Fruit fly (Drosophila melanogaster) whole organism, embryonic: ENCODE measurements around the gene CG43402.

Experiments used
- BtbVII ChIP-seq: fragments of 200-800 bp; sonication (Bioruptor generic); optimal IDR thresholded peaks from 3 replicates; lab custom pipeline; 2017; ENCODE audit warnings: missing biosample characterization, mild to moderate bottlenecking, missing genetic modification characterization
- CG10462 ChIP-seq: fragments of 200-800 bp; sonication (Bioruptor generic); optimal IDR thresholded peaks from 2 replicates; lab custom pipeline; 2016; ENCODE audit warnings: missing biosample characterization, missing genetic modification characterization
- CG10543 ChIP-seq: fragments of 200-800 bp; sonication (Bioruptor generic); optimal IDR thresholded peaks from 3 replicates; lab custom pipeline; 2017; ENCODE audit warnings: missing biosample characterization, mild to moderate bottlenecking, missing genetic modification characterization, moderate library complexity
- CG12236 ChIP-seq: fragments of 200-800 bp; sonication (Bioruptor generic); optimal IDR thresholded peaks from 2 replicates; lab custom pipeline; 2016; ENCODE audit warnings: missing biosample characterization, missing genetic modification characterization
- CG12659 ChIP-seq: fragments of 200-800 bp; sonication (Bioruptor generic); optimal IDR thresholded peaks from 3 replicates; lab custom pipeline; 2017; ENCODE audit warnings: mild to moderate bottlenecking, missing biosample characterization, missing genetic modification reagents, missing genetic modification characterization
- CG13123 ChIP-seq: fragments of 200-800 bp; sonication (Bioruptor generic); optimal IDR thresholded peaks from 2 replicates; lab custom pipeline; 2016; ENCODE audit warnings: missing biosample characterization, missing genetic modification characterization
- CG13287 ChIP-seq: fragments of 200-800 bp; sonication (Bioruptor generic); IDR thresholded peaks from 2 replicates; pipeline ENCODE4 v1.3.6; 2022; ENCODE audit warnings: missing biosample characterization, missing genetic modification characterization; ENCODE audit not compliant: partially characterized antibody
- CG14050 ChIP-seq: fragments of 200-800 bp; sonication (Bioruptor generic); IDR thresholded peaks from 3 replicates; pipeline ENCODE4 v1.3.6; 2022; ENCODE audit warnings: missing biosample characterization, missing genetic modification characterization
- CG18599 ChIP-seq: fragments of 200-800 bp; sonication (Bioruptor generic); optimal IDR thresholded peaks from 3 replicates; lab custom pipeline; 2017; ENCODE audit warnings: missing biosample characterization, missing genetic modification characterization, mild to moderate bottlenecking, moderate library complexity, missing genetic modification reagents
- CG3065 ChIP-seq: fragments of 200-800 bp; sonication (Bioruptor generic); optimal IDR thresholded peaks from 2 replicates; lab custom pipeline; 2016; ENCODE audit warnings: missing biosample characterization, missing genetic modification characterization
- CG34224 ChIP-seq: fragments of 200-800 bp; sonication (Bioruptor generic); IDR thresholded peaks from 3 replicates; pipeline ENCODE4 v1.3.6; 2022; ENCODE audit warnings: missing biosample characterization, missing genetic modification characterization; ENCODE audit not compliant: partially characterized antibody
- CG34422 ChIP-seq: fragments of 200-800 bp; sonication (Bioruptor generic); IDR thresholded peaks from 3 replicates; pipeline ENCODE4 v1.3.6; 2022; ENCODE audit warnings: missing biosample characterization, missing genetic modification characterization
- CG4360 ChIP-seq: fragments of 200-800 bp; sonication (Bioruptor generic); IDR thresholded peaks from 2 replicates; pipeline ENCODE4 v1.3.6; 2022; ENCODE audit warnings: missing biosample characterization, missing genetic modification characterization
- CG4404 ChIP-seq: fragments of 200-800 bp; sonication (Bioruptor generic); IDR thresholded peaks from 2 replicates; pipeline ENCODE4 v1.3.6; 2022; ENCODE audit warnings: missing biosample characterization, missing genetic modification characterization
- CG6272 ChIP-seq: fragments of 200-800 bp; sonication (Bioruptor generic); IDR thresholded peaks from 2 replicates; pipeline ENCODE4 v1.3.6; 2022; ENCODE audit warnings: missing biosample characterization, missing genetic modification characterization
- CG7271 ChIP-seq: fragments of 200-800 bp; sonication (Bioruptor generic); optimal IDR thresholded peaks from 2 replicates; lab custom pipeline; 2018; ENCODE audit warnings: missing biosample characterization, mild to moderate bottlenecking, missing genetic modification characterization, moderate library complexity
- CG8388 ChIP-seq: fragments of 200-800 bp; sonication (Bioruptor generic); optimal IDR thresholded peaks from 2 replicates; lab custom pipeline; 2019; ENCODE audit warnings: missing biosample characterization, mild to moderate bottlenecking, missing genetic modification characterization, moderate library complexity
- CG8765 ChIP-seq: fragments of 200-800 bp; sonication (Bioruptor generic); IDR thresholded peaks from 2 replicates; pipeline ENCODE4 v1.3.6; 2022; ENCODE audit warnings: missing biosample characterization, missing genetic modification characterization
- CHES-1-like ChIP-seq: fragments of 200-800 bp; sonication (Bioruptor generic); optimal IDR thresholded peaks from 2 replicates; lab custom pipeline; 2016; ENCODE audit warnings: missing biosample characterization, missing genetic modification characterization
- D19A ChIP-seq: fragments of 200-800 bp; optimal IDR thresholded peaks from 3 replicates; lab custom pipeline; 2019; ENCODE audit warnings: missing biosample characterization, mild to moderate bottlenecking, missing genetic modification characterization, moderate library complexity
- Doc2 ChIP-seq: fragments of 200-800 bp; sonication (Bioruptor generic); IDR thresholded peaks from 2 replicates; pipeline ENCODE4 v1.3.6; 2022; ENCODE audit warnings: missing biosample characterization, missing genetic modification characterization
- Doc3 ChIP-seq: fragments of 200-800 bp; sonication (Bioruptor generic); IDR thresholded peaks from 3 replicates; pipeline ENCODE4 v1.3.6; 2022; ENCODE audit warnings: missing biosample characterization, missing genetic modification characterization; ENCODE audit not compliant: partially characterized antibody
- Drgx ChIP-seq: fragments of 200-800 bp; sonication (Bioruptor generic); IDR thresholded peaks from 2 replicates; pipeline ENCODE4 v1.3.6; 2022; ENCODE audit warnings: missing biosample characterization, missing genetic modification characterization
- H15 ChIP-seq: fragments of 200-800 bp; sonication (Bioruptor generic); IDR thresholded peaks from 3 replicates; pipeline ENCODE4 v1.3.6; 2022; ENCODE audit warnings: missing biosample characterization, missing genetic modification characterization
- HLH3B ChIP-seq: fragments of 200-800 bp; sonication (Bioruptor generic); IDR thresholded peaks from 2 replicates; pipeline ENCODE4 v1.3.6; 2022; ENCODE audit warnings: missing biosample characterization, missing genetic modification characterization
- Hmx ChIP-seq: fragments of 200-800 bp; sonication (Bioruptor generic); optimal IDR thresholded peaks from 2 replicates; lab custom pipeline; 2016; ENCODE audit warnings: missing biosample characterization, missing genetic modification characterization
- Hr78 ChIP-seq, 2 experiments: fragments of 200-800 bp in 1 of 2; fragments of >200 bp in 1 of 2; sonication (Bioruptor generic) in 1 of 2; optimal IDR thresholded peaks; 2 replicates each; lab custom pipeline; 2017 to 2019; ENCODE audit warnings: missing biosample characterization in 2 of 2, missing genetic modification characterization in 2 of 2, mild to moderate bottlenecking in 1 of 2, moderate library complexity in 1 of 2
- Kr ChIP-seq: fragments of 200-800 bp; sonication (Bioruptor generic); optimal IDR thresholded peaks from 2 replicates; lab custom pipeline; 2017; ENCODE audit warnings: missing biosample characterization, mild to moderate bottlenecking, missing genetic modification characterization
- Lim3 ChIP-seq: fragments of 200-800 bp; sonication (Bioruptor generic); IDR thresholded peaks from 2 replicates; pipeline ENCODE4 v1.3.6; 2022; ENCODE audit warnings: missing biosample characterization, missing genetic modification characterization
- Med ChIP-seq: fragments of 200-800 bp; sonication (Bioruptor generic); peaks from one replicate; lab custom pipeline; 2016; ENCODE audit warnings: missing biosample characterization, missing genetic modification characterization, mild to moderate bottlenecking, inconsistent platforms, moderate library complexity
- NK7.1 ChIP-seq: fragments of 200-800 bp; sonication (Bioruptor generic); optimal IDR thresholded peaks from 3 replicates; lab custom pipeline; 2016; ENCODE audit warnings: missing biosample characterization, missing genetic modification characterization
- Nf-YA ChIP-seq: fragments of 200-800 bp; sonication (Bioruptor generic); IDR thresholded peaks from 2 replicates; pipeline ENCODE4 v1.3.6; 2022; ENCODE audit warnings: missing biosample characterization, missing genetic modification characterization
- Pdp1 ChIP-seq, 2 experiments: fragments of 200-800 bp; sonication (Bioruptor generic); optimal IDR thresholded peaks; 3 replicates each; lab custom pipeline; 2016; ENCODE audit warnings: missing biosample characterization in 2 of 2, missing genetic modification characterization in 2 of 2, mild to moderate bottlenecking in 1 of 2, moderate library complexity in 1 of 2
- btn ChIP-seq: fragments of 200-800 bp; sonication (Bioruptor generic); optimal IDR thresholded peaks from 2 replicates; lab custom pipeline; 2016; ENCODE audit warnings: missing biosample characterization, missing genetic modification characterization
- ci ChIP-seq: fragments of 200-800 bp; sonication (Bioruptor generic); IDR thresholded peaks from 3 replicates; pipeline ENCODE4 v1.3.6; 2022; ENCODE audit warnings: missing biosample characterization, missing genetic modification characterization
- crol ChIP-seq: fragments of 200-800 bp; sonication (Bioruptor generic); IDR thresholded peaks from 2 replicates; pipeline ENCODE4 v1.3.6; 2022; ENCODE audit warnings: missing biosample characterization, missing genetic modification characterization
- dmrt11E ChIP-seq: fragments of 200-800 bp; sonication (Bioruptor generic); optimal IDR thresholded peaks from 3 replicates; lab custom pipeline; 2018; ENCODE audit warnings: missing biosample characterization, mild to moderate bottlenecking, missing genetic modification characterization, moderate library complexity
- dpn ChIP-seq, 2 experiments: fragments of 200-800 bp; sonication (Bioruptor generic); optimal IDR thresholded peaks; 3 replicates each; lab custom pipeline; 2016; ENCODE audit warnings: missing biosample characterization in 2 of 2, missing genetic modification characterization in 2 of 2
- eve ChIP-seq, 2 experiments: fragments of >200 bp; optimal IDR thresholded peaks; 2 replicates each; lab custom pipeline; 2017; ENCODE audit warnings: missing biosample characterization in 2 of 2, missing genetic modification characterization in 2 of 2
- ewg ChIP-seq: fragments of 200-800 bp; sonication (Bioruptor generic); optimal IDR thresholded peaks from 3 replicates; lab custom pipeline; 2017; ENCODE audit warnings: mild to moderate bottlenecking, missing biosample characterization, missing genetic modification reagents, missing genetic modification characterization
- fd3F ChIP-seq: fragments of 200-800 bp; sonication (Bioruptor generic); optimal IDR thresholded peaks from 2 replicates; lab custom pipeline; 2018; ENCODE audit warnings: missing biosample characterization, mild to moderate bottlenecking, missing genetic modification characterization, moderate library complexity
- psq ChIP-seq: fragments of 200-800 bp; sonication (Bioruptor generic); optimal IDR thresholded peaks from 2 replicates; lab custom pipeline; 2017; ENCODE audit warnings: missing biosample characterization, missing genetic modification characterization
- schlank ChIP-seq: fragments of 200-800 bp; sonication (Bioruptor generic); optimal IDR thresholded peaks from 2 replicates; lab custom pipeline; 2018; ENCODE audit warnings: missing biosample characterization, mild to moderate bottlenecking, missing genetic modification characterization
- tgo ChIP-seq: fragments of 200-800 bp; sonication (Bioruptor generic); IDR thresholded peaks from 3 replicates; pipeline ENCODE4 v1.3.6; 2022; ENCODE audit warnings: missing biosample characterization, missing genetic modification characterization
- trh ChIP-seq: fragments of 200-800 bp; sonication (Bioruptor generic); optimal IDR thresholded peaks from 2 replicates; lab custom pipeline; 2016; ENCODE audit warnings: missing biosample characterization, missing genetic modification characterization
- twi ChIP-seq: fragments of 200-800 bp; optimal IDR thresholded peaks from 2 replicates; lab custom pipeline; 2019; ENCODE audit warnings: missing biosample characterization, mild to moderate bottlenecking, missing genetic modification characterization, moderate library complexity
- vvl ChIP-seq: fragments of 200-800 bp; sonication (Bioruptor generic); IDR thresholded peaks from 2 replicates; pipeline ENCODE4 v1.3.6; 2022; ENCODE audit warnings: missing biosample characterization, missing genetic modification characterization
- z ChIP-seq: fragments of 200-800 bp; sonication (Bioruptor generic); IDR thresholded peaks from 3 replicates; pipeline ENCODE4 v1.3.6; 2022; ENCODE audit warnings: missing biosample characterization, missing genetic modification characterization
- zfh1 ChIP-seq: fragments of 200-800 bp; sonication (Bioruptor generic); IDR thresholded peaks from 3 replicates; pipeline ENCODE4 v1.3.6; 2022; ENCODE audit warnings: missing biosample characterization, missing genetic modification characterization

CG43402 gene

dm6 chr2L:1433732-1434131 is 8.7 kb upstream of the CG43402 start (continued):
- TF ChIP-seq dpn (GFP tag; optimal IDR thresholded peaks at IDR 0.05; lab: Kevin White, UChicago) (peak; percentile 54 to 82), psq (GFP tag; lab: Kevin White, UChicago) (peak; percentile 69), CHES-1-like (GFP tag; lab: Kevin White, UChicago) (peak; percentile 89), CG13123 (GFP tag; lab: Kevin White, UChicago) (no peak), Lim3 (GFP tag; lab: Robert Waterston, UW) (peak; percentile 90), NK7.1 (GFP tag; lab: Kevin White, UChicago) (peak; percentile 27), CG14050 (GFP tag; lab: Robert Waterston, UW) (peak; percentile 72), CG10543 (peak; percentile 54), CG12659 (GFP tag; lab: Kevin White, UChicago) (peak; percentile 59)

- TF ChIP-seq CG34224 (GFP tag; lab: Robert Waterston, UW) (no peak), CG8388 (GFP tag; lab: Kevin White, UChicago) (peak; percentile 40), Med (GFP tag; lab: Kevin White, UChicago) (peak; percentile 26), CG4360 (peak; percentile 44; the same call in 1 of the 2 replicates), z (GFP tag; lab: Robert Waterston, UW) (peak; percentile 71; the same call in 1 of the 3 replicates), dmrt11E (tag; lab: Kevin White, UChicago) (no peak), Nf-YA (GFP tag; lab: Robert Waterston, UW) (no peak), Pdp1 (GFP tag; optimal IDR thresholded peaks at IDR 0.05; lab: Kevin White, UChicago) (peak in 1 of 2 experiments; percentile 77), trh (GFP tag; lab: Kevin White, UChicago) (no peak), Drgx (GFP tag; lab: Robert Waterston, UW) (no peak), ci (GFP tag; lab: Robert Waterston, UW) (0 out of 3 replicates have a peak, but pooled peaks have one; percentile 26), eve (GFP tag; optimal IDR thresholded peaks at IDR 0.05; lab: Kevin White, UChicago) (peak in 1 of 2 experiments; percentile 38), zfh1 (GFP tag; lab: Robert Waterston, UW) (no peak)
These were observed 7.5 kb upstream of the CG43402 start for dm6 chr2L:1434948-1435347.

dm6 chr2L:1435494-1435893 is 6.9 kb upstream of the CG43402 start:
- TF ChIP-seq schlank (tag; lab: Kevin White, UChicago) (no peak), CG7271 (no peak), CG13287 (no peak), H15 (no peak), fd3F (GFP tag; lab: Kevin White, UChicago) (no peak), vvl (no peak), tgo (GFP tag; lab: Robert Waterston, UW) (no peak), twi (tag; lab: Kevin White, UChicago) (no peak), CG34422 (GFP tag; lab: Robert Waterston, UW) (no peak), CG4404 (no peak), CG10462 (GFP tag; lab: Kevin White, UChicago) (no peak), btn (GFP tag; lab: Kevin White, UChicago) (no peak), crol (no peak), BtbVII (GFP tag; lab: Kevin White, UChicago) (no peak), HLH3B (GFP tag; lab: Robert Waterston, UW) (no peak), ewg (GFP tag; lab: Kevin White, UChicago) (no peak), Doc3 (GFP tag; lab: Robert Waterston, UW) (no peak), CG6272 (GFP tag; lab: Robert Waterston, UW) (no peak), CG3065 (GFP tag; lab: Kevin White, UChicago) (no peak), Doc2 (GFP tag; lab: Robert Waterston, UW) (no peak), Hmx (GFP tag; lab: Kevin White, UChicago) (no peak), D19A (tag; lab: Kevin White, UChicago) (no peak), Hr78 (GFP tag; optimal IDR thresholded peaks at IDR 0.05; lab: Kevin White, UChicago) (no peak), Kr (GFP tag; lab: Kevin White, UChicago) (no peak), CG10543 (no peak), CG18599 (GFP tag; lab: Kevin White, UChicago) (no peak), CG12236 (GFP tag; lab: Kevin White, UChicago) (no peak), CG8765 (GFP tag; lab: Robert Waterston, UW) (no peak)
